Fruit fly (Drosophila melanogaster): ENCODE results near the gene CG13728.

DNA sequence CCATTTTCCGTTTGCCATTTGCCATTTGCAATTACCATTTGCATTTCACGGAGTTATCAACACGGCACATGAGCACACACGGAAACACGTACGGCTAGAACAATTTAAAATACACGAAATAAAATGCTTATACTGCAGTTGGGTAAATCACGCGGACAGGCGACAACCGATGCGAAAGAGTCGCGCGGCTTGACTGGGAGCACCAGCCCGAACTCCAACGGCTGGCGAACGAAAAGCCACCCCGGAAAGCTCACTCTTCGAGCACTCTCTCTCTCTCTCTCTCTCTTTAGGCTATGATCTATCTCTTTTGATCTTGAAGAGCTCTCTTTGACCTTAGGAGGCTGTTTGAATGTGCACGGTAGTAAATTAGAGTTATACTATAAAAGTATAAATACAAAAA, 38.8 kb upstream of the CG13728 start, which contains the start of gene blot:
- no peak for TF ChIP-seq CG14710 (tag; optimal IDR thresholded peaks at IDR 0.05)
- peak; percentile 76; the same call in 1 of the 4 replicates for TF ChIP-seq chinmo (GFP tag; IDR thresholded peaks at IDR 0.05; ENCODE audit: partially characterized antibody)
- TF ChIP-seq Xrp1 (GFP tag; IDR thresholded peaks at IDR 0.05), result no peak
- TF ChIP-seq CG4328 (GFP tag; optimal IDR thresholded peaks at IDR 0.05), result no peak
- TF ChIP-seq h (optimal IDR thresholded peaks at IDR 0.05), result no peak
- no peak for TF ChIP-seq nau (GFP tag; optimal IDR thresholded peaks at IDR 0.05)
- TF ChIP-seq psq (GFP tag; optimal IDR thresholded peaks at IDR 0.05), result no peak
- TF ChIP-seq Gsc (GFP tag; IDR thresholded peaks at IDR 0.05), result no peak
- TF ChIP-seq CG4707 (GFP tag; optimal IDR thresholded peaks at IDR 0.05), result no peak
- no peak for TF ChIP-seq CG15073 (GFP tag; optimal IDR thresholded peaks at IDR 0.05)
- TF ChIP-seq bowl (GFP tag; IDR thresholded peaks at IDR 0.05), result no peak
- TF ChIP-seq CG4360 (GFP tag; IDR thresholded peaks at IDR 0.05), result 0 out of 2 replicates have a peak, but pooled peaks have one; percentile 26
- no peak for TF ChIP-seq CG6765 (GFP tag; optimal IDR thresholded peaks at IDR 0.05)

All from whole organism, embryonic.